Worm (Caenorhabditis elegans): ENCODE measurements around the gene dop-3.

Gene dop-3

DNA sequence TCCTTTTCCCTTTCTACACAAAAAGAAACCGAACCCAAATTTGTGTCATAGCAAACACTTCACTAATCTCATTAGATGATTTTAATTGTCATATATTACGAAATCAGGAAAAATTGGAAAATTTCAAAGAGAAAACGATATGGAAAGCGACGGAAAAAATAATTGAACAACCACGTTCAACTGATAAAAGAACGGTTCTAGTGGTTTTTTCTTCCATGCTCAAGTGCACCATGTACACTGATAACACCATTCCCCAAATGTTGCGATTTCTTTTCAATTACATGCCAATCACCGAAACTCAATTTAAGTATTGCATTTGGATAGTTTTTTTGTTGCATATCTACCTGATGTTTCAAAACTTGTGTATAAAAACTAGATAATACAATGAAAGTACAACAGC is 38.9 kb downstream of the dop-3 start:
- TF ChIP-seq daf-16 (GFP tag; optimal IDR thresholded peaks at IDR 0.05) = peak in 1 of 2 experiments; percentile 53
- TF ChIP-seq daf-16 (tag; optimal IDR thresholded peaks at IDR 0.05) = peak; percentile 45
- TF ChIP-seq saeg-2 (GFP tag; IDR thresholded peaks at IDR 0.05) = no peak
- TF ChIP-seq lin-1 (GFP tag; IDR thresholded peaks at IDR 0.05) = 0 out of 2 replicates have a peak, but pooled peaks have one; percentile 45
- peak; percentile 38 for TF ChIP-seq nhr-28 (tag; optimal IDR thresholded peaks at IDR 0.05)
- TF ChIP-seq hlh-11 (tag; optimal IDR thresholded peaks at IDR 0.05) = peak; percentile 75
- TF ChIP-seq fos-1 (tag; optimal IDR thresholded peaks at IDR 0.05) = no peak
- peak; percentile 93 for TF ChIP-seq dmd-6 (GFP tag; IDR thresholded peaks at IDR 0.05)
- TF ChIP-seq nhr-77 (tag; optimal IDR thresholded peaks at IDR 0.05) = peak; percentile 12
- no peak for TF ChIP-seq Y75B8A.6 (GFP tag; IDR thresholded peaks at IDR 0.05)
- TF ChIP-seq mdl-1 (tag; optimal IDR thresholded peaks at IDR 0.05) = peak in 1 of 2 experiments; percentile 1
- TF ChIP-seq php-3 (GFP tag; IDR thresholded peaks at IDR 0.05) = 0 out of 2 replicates have a peak, but pooled peaks have one; percentile 58
- TF ChIP-seq dve-1 (tag; optimal IDR thresholded peaks at IDR 0.05; ENCODE audit: insufficient read depth) = peak; percentile 85
- TF ChIP-seq R02D3.7 (tag; optimal IDR thresholded peaks at IDR 0.05) = no peak
- TF ChIP-seq T20F7.1 (GFP tag; optimal IDR thresholded peaks at IDR 0.05) = peak; percentile 39
- TF ChIP-seq tra-1 (GFP tag; IDR thresholded peaks at IDR 0.05) = 0 out of 2 replicates have a peak, but pooled peaks have one; percentile 54
- no peak for TF ChIP-seq mxl-3 (GFP tag; optimal IDR thresholded peaks at IDR 0.05)
- peak; percentile 49 for TF ChIP-seq nhr-48 (tag; optimal IDR thresholded peaks at IDR 0.05)
- peak; percentile 70 for TF ChIP-seq pqm-1 (tag; optimal IDR thresholded peaks at IDR 0.05)

DNA sequence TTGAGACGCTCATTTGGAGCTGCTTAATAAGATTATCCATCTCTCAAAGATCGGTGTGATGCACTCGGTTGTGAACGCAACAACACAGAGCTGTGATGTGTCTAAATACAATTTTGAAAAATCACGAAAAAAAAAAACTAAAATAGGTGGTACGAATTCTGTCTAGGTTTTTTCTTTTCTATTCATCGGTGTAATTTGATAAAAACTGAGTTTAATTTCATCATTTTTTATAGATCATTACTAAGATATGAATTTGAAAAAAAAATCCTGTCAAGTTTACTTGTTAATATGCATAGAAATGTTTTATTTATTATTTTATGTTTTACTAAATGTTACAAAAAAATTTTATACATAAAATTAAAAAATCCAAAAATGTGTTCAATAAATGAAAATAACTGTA is 39.5 kb downstream of the dop-3 start, which contains the start of gene ceh-60:
Gene ceh-60 (minus strand): TSS at position 101 of the 400 bp plus-strand sequence.
- TF ChIP-seq zfp-3 (GFP tag; conservative IDR thresholded peaks at IDR 0.05) (no peak), Y48G9A.11 (GFP tag; IDR thresholded peaks at IDR 0.05) (no peak), egl-43 (GFP tag; IDR thresholded peaks at IDR 0.05) (no peak), F37D6.2 (tag; optimal IDR thresholded peaks at IDR 0.05) (no peak), F44E2.7 (GFP tag; IDR thresholded peaks at IDR 0.05) (no peak)

DNA sequence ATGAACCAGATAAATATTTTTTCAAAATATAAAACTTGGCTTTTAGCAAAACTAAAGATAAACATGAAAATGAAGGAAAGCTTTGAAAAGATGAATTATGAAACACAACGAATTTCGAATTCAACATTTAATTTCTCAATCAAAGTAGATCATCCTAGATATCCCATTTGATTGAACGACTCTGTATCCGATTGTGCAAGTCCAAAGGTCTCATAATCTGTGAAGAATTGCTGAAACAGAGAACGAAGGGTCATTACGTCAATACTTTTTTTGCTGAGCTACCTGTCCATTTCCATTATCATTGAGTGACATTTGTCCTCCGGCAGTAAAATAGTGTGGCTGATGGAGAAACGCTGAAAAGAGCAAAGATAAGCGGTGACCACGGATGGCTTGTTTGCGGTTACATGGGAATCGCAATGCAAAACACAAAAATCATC is 46.9 kb downstream of the dop-3 start:
- TF ChIP-seq nhr-41 (GFP tag; IDR thresholded peaks at IDR 0.05) (0 out of 2 replicates have a peak, but pooled peaks have one; percentile 19), egl-27 (tag; optimal IDR thresholded peaks at IDR 0.05) (no peak), nhr-28 (tag; optimal IDR thresholded peaks at IDR 0.05) (peak; percentile 77), ctbp-1 (GFP tag; IDR thresholded peaks at IDR 0.05) (no peak), nhr-77 (tag; optimal IDR thresholded peaks at IDR 0.05) (peak; percentile 21), Y48G9A.11 (GFP tag; IDR thresholded peaks at IDR 0.05) (no peak), tra-1 (GFP tag; IDR thresholded peaks at IDR 0.05) (peak; percentile 86), lin-13 (GFP tag; optimal IDR thresholded peaks at IDR 0.05) (no peak), ceh-20 (GFP tag; IDR thresholded peaks at IDR 0.05) (peak; percentile 38; the same call in 1 of the 2 replicates), mdt-29 (GFP tag; IDR thresholded peaks at IDR 0.05) (peak; percentile 60; the same call in 1 of the 2 replicates), unc-39 (tag; optimal IDR thresholded peaks at IDR 0.05) (no peak), nhr-11 (tag; optimal IDR thresholded peaks at IDR 0.05) (no peak), lin-38 (GFP tag; IDR thresholded peaks at IDR 0.05) (no peak), mxl-2 (GFP tag; conservative IDR thresholded peaks at IDR 0.05) (0 out of 2 replicates have a peak, but pooled peaks have one; percentile 14), mxl-3 (GFP tag; optimal IDR thresholded peaks at IDR 0.05) (no peak), hlh-11 (tag; optimal IDR thresholded peaks at IDR 0.05) (peak; percentile 83), lin-1 (GFP tag; IDR thresholded peaks at IDR 0.05) (0 out of 2 replicates have a peak, but pooled peaks have one; percentile 50), lin-29 (GFP tag; IDR thresholded peaks at IDR 0.05) (no peak), daf-8 (GFP tag; IDR thresholded peaks at IDR 0.05) (0 out of 2 replicates have a peak, but pooled peaks have one; percentile 50), ceh-28 (tag; optimal IDR thresholded peaks at IDR 0.05) (no peak), nhr-10 (tag; optimal IDR thresholded peaks at IDR 0.05) (no peak), madf-9 (GFP tag; conservative IDR thresholded peaks at IDR 0.05) (no peak), T26A8.4 (GFP tag; IDR thresholded peaks at IDR 0.05) (no peak; the same call in none of the 2 replicates), nhr-42 (GFP tag; IDR thresholded peaks at IDR 0.05) (peak; percentile 78), Y105C5A.15 (GFP tag; IDR thresholded peaks at IDR 0.05) (no peak), sdz-12 (GFP tag; optimal IDR thresholded peaks at IDR 0.05) (no peak), pqm-1 (tag; optimal IDR thresholded peaks at IDR 0.05) (peak; percentile 67), attf-4 (tag; optimal IDR thresholded peaks at IDR 0.05) (no peak), madf-5 (GFP tag; IDR thresholded peaks at IDR 0.05) (0 out of 4 replicates have a peak, but pooled peaks of 1 of the 2 experiments have one; percentile 25), dve-1 (tag; optimal IDR thresholded peaks at IDR 0.05; ENCODE audit: insufficient read depth) (peak; percentile 72), dpl-1 (GFP tag; optimal IDR thresholded peaks at IDR 0.05) (no peak), F37D6.2 (tag; optimal IDR thresholded peaks at IDR 0.05) (no peak)

Measured in whole organism, L4 larva.